Worm (Caenorhabditis elegans): ENCODE data around the gene F35E12.2.

DNA sequence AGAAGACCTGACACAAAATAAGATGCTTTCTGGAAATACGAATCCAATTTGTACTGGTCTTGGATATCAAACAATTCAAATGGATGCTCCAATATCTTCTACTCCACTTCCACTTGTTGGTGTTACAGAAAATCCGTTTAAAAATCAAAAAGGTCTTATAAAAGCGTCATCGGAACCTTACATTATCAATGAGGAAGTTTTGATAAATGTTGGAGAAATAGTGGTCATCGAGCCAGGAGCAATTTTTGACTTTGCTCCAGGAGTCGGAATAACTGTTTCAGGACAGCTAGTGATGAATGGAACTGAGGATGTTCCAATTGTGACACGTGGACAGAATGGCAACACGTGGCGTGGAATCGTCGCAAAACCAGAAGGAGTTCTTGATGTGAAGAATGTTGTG is 30.6 kb downstream of the F35E12.2 start:
- TF ChIP-seq ama-1 (optimal IDR thresholded peaks at IDR 0.05) = no peak
- no peak for TF ChIP-seq zag-1 (tag; optimal IDR thresholded peaks at IDR 0.05)
- TF ChIP-seq fkh-10 (GFP tag; optimal IDR thresholded peaks at IDR 0.05) = no peak
- TF ChIP-seq nhr-77 (tag; optimal IDR thresholded peaks at IDR 0.05) = no peak
- no peak for TF ChIP-seq aly-2 (tag; optimal IDR thresholded peaks at IDR 0.05)
- no peak for TF ChIP-seq ztf-11 (tag; optimal IDR thresholded peaks at IDR 0.05)
- TF ChIP-seq lin-15B (tag; optimal IDR thresholded peaks at IDR 0.05) = no peak
- TF ChIP-seq unc-62 (GFP tag; optimal IDR thresholded peaks at IDR 0.05) = no peak
- TF ChIP-seq ztf-4 (tag; optimal IDR thresholded peaks at IDR 0.05) = no peak
- no peak for TF ChIP-seq fos-1 (tag; optimal IDR thresholded peaks at IDR 0.05)
- no peak for TF ChIP-seq skn-1 (tag; optimal IDR thresholded peaks at IDR 0.05)
